Worm (Caenorhabditis elegans) whole organism, L4 larva: ENCODE measurements around the gene elo-6.
A peak's percentile ranks its signal among the peaks of the same experiment; 100 is the strongest.

Experiments
- D1046.2 ChIP-seq: fragments of 200-800 bp; sonication (Bioruptor generic); IDR thresholded peaks from 2 replicates; pipeline ENCODE4 v1.3.6; 2022; ENCODE audit warnings: missing genetic modification characterization, missing compliant biosample characterization
- F10B5.3 ChIP-seq: sonication (generic microtip); optimal IDR thresholded peaks from 2 replicates; lab custom pipeline; 2016; ENCODE audit warnings: mild to moderate bottlenecking, missing genetic modification characterization, missing compliant biosample characterization
- F37D6.2 ChIP-seq: sonication (generic microtip); optimal IDR thresholded peaks from 2 replicates; lab custom pipeline; 2016; ENCODE audit warnings: mild to moderate bottlenecking, missing genetic modification characterization, missing compliant biosample characterization
- T20F7.1 ChIP-seq: fragments of 200-800 bp; sonication (Bioruptor generic); optimal IDR thresholded peaks from 2 replicates; lab custom pipeline; 2018; ENCODE audit warnings: mild to moderate bottlenecking, missing genetic modification characterization, missing compliant biosample characterization
- Y75B8A.6 ChIP-seq: fragments of 200-800 bp; sonication (Bioruptor generic); IDR thresholded peaks from 2 replicates; pipeline ENCODE4 v1.3.6; 2022; ENCODE audit warnings: missing genetic modification reagents, missing genetic modification characterization, missing compliant biosample characterization
- ZK546.5 ChIP-seq, 2 experiments: sonication (generic microtip); optimal IDR thresholded peaks; 2 replicates each; lab custom pipeline; 2017; ENCODE audit warnings: missing biosample characterization in 2 of 2, missing genetic modification characterization in 2 of 2
- ama-1 ChIP-seq: fragments of 150-350 bp; optimal IDR thresholded peaks from 2 replicates; lab custom pipeline; 2014; ENCODE audit warnings: inconsistent platforms, mixed read lengths
- ceh-28 ChIP-seq: fragments of 150-350 bp; optimal IDR thresholded peaks from 2 replicates; lab custom pipeline; 2014; ENCODE audit warnings: missing biosample characterization, missing genetic modification reagents, missing genetic modification characterization
- ceh-62 ChIP-seq: sonication (generic microtip); optimal IDR thresholded peaks from 2 replicates; lab custom pipeline; 2017; ENCODE audit warnings: missing biosample characterization, missing genetic modification characterization
- ces-1 ChIP-seq: fragments of 150-350 bp; sonication (generic microtip); optimal IDR thresholded peaks from 4 replicates; lab custom pipeline; 2014; ENCODE audit warnings: missing biosample characterization, missing genetic modification reagents, missing genetic modification characterization
- daf-16 ChIP-seq, 3 experiments: sonication (generic microtip); optimal IDR thresholded peaks; 2 replicates each; lab custom pipeline; 2016 to 2017; ENCODE audit warnings: missing genetic modification characterization in 3 of 3, missing genetic modification reagents in 3 of 3, mild to moderate bottlenecking in 2 of 3, missing compliant biosample characterization in 2 of 3, missing biosample characterization in 1 of 3, moderate library complexity in 1 of 3
- dmd-6 ChIP-seq: fragments of 200-800 bp; sonication (Bioruptor generic); IDR thresholded peaks from 2 replicates; pipeline ENCODE4 v1.3.6; 2022; ENCODE audit warnings: missing genetic modification reagents, missing genetic modification characterization, missing compliant biosample characterization
- dmd-9 ChIP-seq: fragments of 200-800 bp; sonication (Bioruptor generic); IDR thresholded peaks from 2 replicates; pipeline ENCODE4 v1.3.6; 2022; ENCODE audit warnings: missing genetic modification reagents, missing genetic modification characterization, missing compliant biosample characterization
- dve-1 ChIP-seq: sonication (generic microtip); optimal IDR thresholded peaks from 2 replicates; lab custom pipeline; 2017; ENCODE audit warnings: antibody characterized with exemption, mild to moderate bottlenecking, missing genetic modification characterization, missing compliant biosample characterization; ENCODE audit not compliant: insufficient read depth
- gei-8 ChIP-seq: fragments of 200-800 bp; sonication (Bioruptor generic); optimal IDR thresholded peaks from 2 replicates; lab custom pipeline; 2018; ENCODE audit warnings: mild to moderate bottlenecking, missing genetic modification characterization, missing compliant biosample characterization
- hif-1 ChIP-seq, 2 experiments: sonication (generic microtip); optimal IDR thresholded peaks; 2 replicates each; lab custom pipeline; 2016 to 2017; ENCODE audit warnings: missing compliant biosample characterization in 2 of 2, missing genetic modification characterization in 2 of 2, missing genetic modification reagents in 2 of 2, missing genotype in 2 of 2, mild to moderate bottlenecking in 1 of 2
- hlh-11 ChIP-seq: fragments of 200-800 bp; sonication (Bioruptor generic); optimal IDR thresholded peaks from 2 replicates; lab custom pipeline; 2018; ENCODE audit warnings: mild to moderate bottlenecking, missing genetic modification characterization, missing compliant biosample characterization
- hlh-30 ChIP-seq: sonication (generic microtip); optimal IDR thresholded peaks from 2 replicates; lab custom pipeline; 2017; ENCODE audit warnings: antibody characterized with exemption, mild to moderate bottlenecking, missing genetic modification characterization, missing compliant biosample characterization; ENCODE audit not compliant: insufficient read depth
- lin-1 ChIP-seq: fragments of 200-800 bp; sonication (Bioruptor generic); IDR thresholded peaks from 2 replicates; pipeline ENCODE4 v1.3.6; 2022; ENCODE audit warnings: missing genetic modification reagents, missing genetic modification characterization, missing compliant biosample characterization
- lin-29 ChIP-seq: fragments of 200-800 bp; sonication (Bioruptor generic); IDR thresholded peaks from 2 replicates; pipeline ENCODE4 v1.3.6; 2022; ENCODE audit warnings: missing genetic modification reagents, missing genetic modification characterization, missing compliant biosample characterization
- lin-38 ChIP-seq: fragments of 200-800 bp; sonication (Bioruptor generic); IDR thresholded peaks from 2 replicates; pipeline ENCODE4 v1.3.6; 2022; ENCODE audit warnings: missing genetic modification reagents, missing genetic modification characterization, missing compliant biosample characterization
- lsy-2 ChIP-seq, 2 experiments: fragments of 150-350 bp in 1 of 2; sonication (generic microtip) in 1 of 2; optimal IDR thresholded peaks; 2 replicates each; lab custom pipeline; 2014 to 2017; ENCODE audit warnings: missing biosample characterization in 2 of 2, missing genetic modification characterization in 2 of 2
- madf-9 ChIP-seq: fragments of 200-800 bp; sonication (Bioruptor generic); conservative IDR thresholded peaks from 2 replicates; pipeline ENCODE4 v1.3.6; 2022; ENCODE audit warnings: missing genetic modification reagents, missing genetic modification characterization, missing compliant biosample characterization
- mep-1 ChIP-seq: fragments of 150-350 bp; sonication (generic microtip); optimal IDR thresholded peaks from 3 replicates; lab custom pipeline; 2014; ENCODE audit warnings: missing biosample characterization, missing genetic modification characterization
- mes-2 ChIP-seq: sonication (generic microtip); optimal IDR thresholded peaks from 2 replicates; lab custom pipeline; 2016; ENCODE audit warnings: missing genotype, mild to moderate bottlenecking, missing genetic modification characterization, missing compliant biosample characterization; ENCODE audit not compliant: poor library complexity, severe bottlenecking
- mxl-2 ChIP-seq: fragments of 200-800 bp; sonication (Bioruptor generic); conservative IDR thresholded peaks from 2 replicates; pipeline ENCODE4 v1.3.6; 2022; ENCODE audit warnings: missing genetic modification reagents, missing genetic modification characterization, missing compliant biosample characterization
- mxl-3 ChIP-seq: fragments of 200-800 bp; sonication (Bioruptor generic); optimal IDR thresholded peaks from 2 replicates; lab custom pipeline; 2018; ENCODE audit warnings: mild to moderate bottlenecking, missing genetic modification characterization, missing compliant biosample characterization
- nhr-10 ChIP-seq: fragments of 150-350 bp; optimal IDR thresholded peaks from 2 replicates; lab custom pipeline; 2014; ENCODE audit warnings: missing biosample characterization, missing genetic modification characterization
- nhr-102 ChIP-seq: sonication (generic microtip); optimal IDR thresholded peaks from 2 replicates; lab custom pipeline; 2016; ENCODE audit warnings: mild to moderate bottlenecking, missing genetic modification characterization, moderate library complexity, missing compliant biosample characterization
- nhr-28 ChIP-seq: fragments of 150-350 bp; optimal IDR thresholded peaks from 2 replicates; lab custom pipeline; 2014; ENCODE audit warnings: missing biosample characterization, missing genetic modification characterization
- nhr-48 ChIP-seq: sonication (generic microtip); optimal IDR thresholded peaks from 2 replicates; lab custom pipeline; 2016; ENCODE audit warnings: mild to moderate bottlenecking, missing genetic modification characterization, missing compliant biosample characterization
- nhr-6 ChIP-seq: fragments of 150-350 bp; optimal IDR thresholded peaks from 2 replicates; lab custom pipeline; 2014; ENCODE audit warnings: missing biosample characterization, missing genetic modification characterization
- nhr-76 ChIP-seq: fragments of 150-350 bp; optimal IDR thresholded peaks from 2 replicates; lab custom pipeline; 2014; ENCODE audit warnings: missing biosample characterization, missing genetic modification characterization
- nhr-77 ChIP-seq: fragments of 150-350 bp; optimal IDR thresholded peaks from 2 replicates; lab custom pipeline; 2014; ENCODE audit warnings: missing biosample characterization, missing genetic modification characterization
- php-3 ChIP-seq: fragments of 200-800 bp; sonication (Bioruptor generic); IDR thresholded peaks from 2 replicates; pipeline ENCODE4 v1.3.6; 2022; ENCODE audit warnings: missing genetic modification reagents, missing genetic modification characterization, missing compliant biosample characterization
- pqm-1 ChIP-seq: sonication (generic microtip); optimal IDR thresholded peaks from 2 replicates; lab custom pipeline; 2017; ENCODE audit warnings: missing biosample characterization, missing genetic modification characterization
- saeg-2 ChIP-seq: fragments of 200-800 bp; sonication (Bioruptor generic); IDR thresholded peaks from 2 replicates; pipeline ENCODE4 v1.3.6; 2022; ENCODE audit warnings: missing genetic modification reagents, missing genetic modification characterization, missing compliant biosample characterization
- sdz-12 ChIP-seq: fragments of 200-800 bp; sonication (Bioruptor generic); optimal IDR thresholded peaks from 2 replicates; lab custom pipeline; 2018; ENCODE audit warnings: mild to moderate bottlenecking, missing genetic modification characterization, missing compliant biosample characterization
- skn-1 ChIP-seq: fragments of 150-350 bp; optimal IDR thresholded peaks from 2 replicates; lab custom pipeline; 2014; ENCODE audit warnings: missing biosample characterization, missing genetic modification characterization
- snpc-1.2 ChIP-seq: fragments of 200-800 bp; sonication (Bioruptor generic); IDR thresholded peaks from 2 replicates; pipeline ENCODE4 v1.3.6; 2022; ENCODE audit warnings: missing genetic modification reagents, missing genetic modification characterization, missing compliant biosample characterization
- snpc-4 ChIP-seq: fragments of 150-350 bp; optimal IDR thresholded peaks from 2 replicates; lab custom pipeline; 2014; ENCODE audit warnings: missing biosample characterization, missing genetic modification characterization
- spr-1 ChIP-seq: sonication (generic microtip); optimal IDR thresholded peaks from 2 replicates; lab custom pipeline; 2016; ENCODE audit warnings: mild to moderate bottlenecking, missing genetic modification characterization, missing compliant biosample characterization
- spr-3 ChIP-seq: fragments of 200-800 bp; sonication (Bioruptor generic); optimal IDR thresholded peaks from 2 replicates; lab custom pipeline; 2018; ENCODE audit warnings: mild to moderate bottlenecking, missing genetic modification characterization, missing compliant biosample characterization
- tag-97 ChIP-seq: fragments of 200-800 bp; sonication (Bioruptor generic); IDR thresholded peaks from 2 replicates; pipeline ENCODE4 v1.3.6; 2022; ENCODE audit warnings: missing genetic modification characterization, missing compliant biosample characterization
- tra-1 ChIP-seq: fragments of 200-800 bp; sonication (Bioruptor generic); IDR thresholded peaks from 2 replicates; pipeline ENCODE4 v1.3.6; 2022; ENCODE audit warnings: missing genetic modification reagents, missing genetic modification characterization, missing compliant biosample characterization
- zag-1 ChIP-seq: fragments of 150-350 bp; optimal IDR thresholded peaks from 2 replicates; lab custom pipeline; 2014; ENCODE audit warnings: missing biosample characterization, missing genetic modification characterization

Gene elo-6

ce11 chrIV:5388477-5389065 lies at the start of gene elo-6:
Gene elo-6 (minus strand): TSS chrIV:5388559.
- TF ChIP-seq nhr-28 (tag; lab: Kevin White, UChicago) (peak; percentile 93), skn-1 (tag; lab: Kevin White, UChicago) (no peak), pqm-1 (tag; lab: Kevin White, UChicago) (peak; percentile 66), hlh-11 (tag; lab: Kevin White, UChicago) (peak; percentile 79), tra-1 (0 out of 2 replicates have a peak, but pooled peaks have one; percentile 7), lin-1 (GFP tag; lab: Robert Waterston, UW) (peak; percentile 58; the same call in 1 of the 2 replicates), mes-2 (tag; lab: Kevin White, UChicago) (peak; percentile 15), F10B5.3 (tag; lab: Kevin White, UChicago) (no peak), lin-29 (GFP tag; lab: Robert Waterston, UW) (no peak), tag-97 (GFP tag; lab: Robert Waterston, UW) (no peak), Y75B8A.6 (GFP tag; lab: Robert Waterston, UW) (no peak), nhr-48 (tag; lab: Kevin White, UChicago) (peak; percentile 12), saeg-2 (GFP tag; lab: Robert Waterston, UW) (no peak), snpc-4 (tag; lab: Kevin White, UChicago) (no peak), nhr-10 (peak; percentile 71), mep-1 (peak; percentile 63), daf-16 (GFP tag; optimal IDR thresholded peaks at IDR 0.05; lab: Kevin White, UChicago) (peak in 1 of 2 experiments; percentile 59), daf-16 (tag; optimal IDR thresholded peaks at IDR 0.05; lab: Kevin White, UChicago) (peak; percentile 88), nhr-102 (peak; percentile 46), dve-1 (peak; percentile 75), lsy-2 (tag; optimal IDR thresholded peaks at IDR 0.05; lab: Kevin White, UChicago) (peak in 1 of 2 experiments; percentile 45), ZK546.5 (tag; optimal IDR thresholded peaks at IDR 0.05; lab: Kevin White, UChicago) (no peak), ama-1 (peak; percentile 73), F37D6.2 (tag; lab: Kevin White, UChicago) (no peak), dmd-9 (GFP tag; lab: Robert Waterston, UW) (no peak), hlh-30 (tag; lab: Kevin White, UChicago) (peak; percentile 4), nhr-77 (peak; percentile 68), dmd-6 (GFP tag; lab: Robert Waterston, UW) (peak; percentile 67), php-3 (GFP tag; lab: Robert Waterston, UW) (peak; percentile 90), nhr-6 (no peak), lin-38 (GFP tag; lab: Robert Waterston, UW) (0 out of 2 replicates have a peak, but pooled peaks have one; percentile 10), ceh-28 (no peak), madf-9 (GFP tag; lab: Robert Waterston, UW) (0 out of 2 replicates have a peak, but pooled peaks have one; percentile 20), ces-1 (GFP tag; lab: Kevin White, UChicago) (no peak), hif-1 (tag; optimal IDR thresholded peaks at IDR 0.05; lab: Kevin White, UChicago) (no peak)

DNA sequence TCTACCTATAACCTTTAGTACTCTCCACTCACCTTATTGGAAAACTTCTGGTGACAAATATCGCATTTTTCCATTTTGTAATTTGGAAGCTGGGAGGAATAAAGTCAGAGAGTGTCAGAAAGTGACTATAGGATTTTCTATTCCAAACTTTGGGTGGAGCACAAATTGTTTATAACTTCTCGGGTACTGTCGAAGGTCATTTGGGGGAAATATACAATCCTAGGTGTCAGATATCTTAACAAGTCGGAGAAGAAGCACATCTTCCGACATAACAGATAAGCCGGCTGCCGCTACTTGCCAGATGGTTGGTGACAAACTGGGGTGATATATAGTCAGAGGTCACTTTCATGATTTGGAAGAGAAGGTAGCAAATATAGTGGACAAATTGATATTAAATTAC lies 30.8 kb upstream of the elo-6 start, which contains the start of gene ehn-3:
Gene ehn-3, minus strand, starts transcription at position 101 of the 400 bp plus-strand sequence.
- no peak for TF ChIP-seq dve-1
- no peak for TF ChIP-seq spr-3
- TF ChIP-seq dmd-6 (GFP tag; lab: Robert Waterston, UW), result no peak
- TF ChIP-seq nhr-76, result no peak
- no peak for TF ChIP-seq zag-1
- TF ChIP-seq snpc-1.2 (GFP tag; lab: Robert Waterston, UW), result no peak
- TF ChIP-seq tra-1, result no peak
- TF ChIP-seq nhr-6, result no peak
- no peak for TF ChIP-seq spr-1 (tag; lab: Kevin White, UChicago)
- TF ChIP-seq mxl-2 (GFP tag; lab: Robert Waterston, UW), result no peak
- TF ChIP-seq D1046.2 (GFP tag; lab: Robert Waterston, UW), result no peak
- TF ChIP-seq mxl-3 (GFP tag; lab: Kevin White, UChicago), result no peak
- TF ChIP-seq php-3 (GFP tag; lab: Robert Waterston, UW), result no peak
- no peak for TF ChIP-seq T20F7.1 (GFP tag; lab: Kevin White, UChicago)
- no peak for TF ChIP-seq ceh-62 (tag; lab: Kevin White, UChicago)
- no peak for TF ChIP-seq snpc-4 (tag; lab: Kevin White, UChicago)
- no peak for TF ChIP-seq sdz-12 (GFP tag; lab: Kevin White, UChicago)
- no peak for TF ChIP-seq gei-8 (GFP tag; lab: Kevin White, UChicago)
- TF ChIP-seq dmd-9 (GFP tag; lab: Robert Waterston, UW), result no peak
- TF ChIP-seq, all 104 proteins: peak for 0
